Fruit fly (Drosophila melanogaster) ovary, adult (tissue): ENCODE measurements around the gene CG13457.

ENCODE experiments used
- CG17801 ChIP-seq: fragments of 200-800 bp; optimal IDR thresholded peaks from 2 replicates; lab custom pipeline; 2019; ENCODE audit warnings: missing biosample characterization, mild to moderate bottlenecking, missing genetic modification characterization, moderate library complexity; ENCODE audit not compliant: partially characterized antibody

The CG13457 gene

DNA sequence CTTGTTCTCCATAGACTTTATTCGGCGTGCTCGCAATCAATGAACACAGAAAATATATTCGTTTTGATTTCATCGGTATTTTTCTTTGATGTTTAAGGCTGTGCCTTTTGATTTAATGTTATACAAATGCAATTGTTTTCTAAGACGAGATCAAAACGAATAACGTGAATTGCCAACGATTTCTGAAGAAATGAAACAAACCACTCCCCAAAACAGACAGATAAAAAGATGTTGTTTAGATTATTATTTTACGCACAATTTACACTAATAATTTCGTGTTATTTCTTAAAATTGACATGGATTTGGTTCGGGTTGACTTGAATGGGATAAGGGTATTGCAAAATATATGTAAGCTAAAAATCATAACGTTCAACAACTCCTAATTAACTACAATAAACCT is at the start of gene CG13457:
CG13457 (minus strand) TSS at position 101 of the 400 bp plus-strand sequence.
- TF ChIP-seq CG17801 (GFP tag; lab: Kevin White, UChicago) = no peak

- TF ChIP-seq CG17801 (GFP tag; lab: Kevin White, UChicago) = no peak
Observed at dm6 chr3L:15180816-15181215, 49.6 kb upstream of the CG13457 start.

DNA sequence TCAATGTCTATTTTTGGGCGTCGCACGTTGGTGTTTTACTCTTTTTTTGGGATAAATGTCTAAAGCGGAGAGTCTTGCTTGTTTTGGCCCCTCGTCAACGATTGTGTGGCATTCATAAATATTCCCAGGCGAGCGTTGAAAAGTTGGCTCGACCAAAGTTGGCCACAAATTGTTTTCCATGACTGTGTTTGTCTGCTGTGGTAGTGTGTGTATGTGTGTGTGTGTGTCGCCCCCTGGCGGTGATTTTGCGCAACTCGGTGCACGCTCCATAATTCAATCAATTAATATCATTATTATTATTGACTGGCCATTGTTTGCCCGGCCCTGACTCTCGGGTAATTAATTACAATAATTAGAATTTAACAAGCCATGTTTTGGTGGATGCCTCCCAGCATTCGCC is 47.4 kb upstream of the CG13457 start:
- TF ChIP-seq CG17801 (GFP tag; lab: Kevin White, UChicago) = no peak

DNA sequence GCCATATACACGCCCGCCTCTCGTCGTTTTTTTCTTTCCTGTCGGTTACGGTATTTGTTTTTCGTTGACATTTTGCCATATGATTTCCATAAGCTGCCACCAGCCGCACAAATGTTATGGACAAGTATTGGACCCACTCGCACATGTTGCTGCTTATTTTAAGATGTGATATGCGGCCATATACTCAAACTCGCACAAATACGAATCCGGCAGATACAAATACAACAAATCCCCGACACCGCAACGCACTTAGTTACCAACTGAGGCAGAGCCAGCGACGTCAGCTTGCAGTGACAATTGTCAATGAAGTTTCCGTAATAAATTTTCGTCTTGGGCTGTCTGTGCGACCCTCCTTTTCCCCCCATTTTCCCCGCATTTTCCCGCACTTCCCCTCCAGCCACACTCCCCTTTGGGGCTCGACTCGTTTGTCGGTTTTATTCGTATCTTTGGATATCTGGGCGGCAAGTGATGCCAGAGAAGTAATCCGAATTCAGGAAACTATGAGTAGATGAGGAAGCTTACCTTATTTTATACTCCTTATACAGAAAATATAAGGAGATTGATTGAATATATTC is 45.5 kb upstream of the CG13457 start:
- no peak for TF ChIP-seq CG17801 (GFP tag; lab: Kevin White, UChicago)

DNA sequence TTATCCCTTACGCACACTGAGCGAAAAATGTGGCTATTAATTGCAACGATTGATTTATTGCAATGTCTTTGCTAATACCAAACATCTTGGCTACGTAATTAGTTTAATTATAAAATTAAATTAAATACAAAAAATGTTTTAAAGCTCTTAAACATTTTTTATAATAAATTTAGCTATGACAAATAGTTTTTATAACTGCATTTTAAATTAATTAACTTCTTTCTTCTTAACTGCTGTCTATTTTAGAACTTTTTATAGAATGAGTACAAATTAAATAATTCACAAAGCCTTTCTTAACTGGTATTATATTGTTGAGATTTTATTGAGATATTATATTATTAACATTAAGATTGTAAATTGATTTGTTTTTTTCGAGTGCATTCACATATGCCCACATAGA is 43.6 kb upstream of the CG13457 start:
- no peak for TF ChIP-seq CG17801 (GFP tag; lab: Kevin White, UChicago)

DNA sequence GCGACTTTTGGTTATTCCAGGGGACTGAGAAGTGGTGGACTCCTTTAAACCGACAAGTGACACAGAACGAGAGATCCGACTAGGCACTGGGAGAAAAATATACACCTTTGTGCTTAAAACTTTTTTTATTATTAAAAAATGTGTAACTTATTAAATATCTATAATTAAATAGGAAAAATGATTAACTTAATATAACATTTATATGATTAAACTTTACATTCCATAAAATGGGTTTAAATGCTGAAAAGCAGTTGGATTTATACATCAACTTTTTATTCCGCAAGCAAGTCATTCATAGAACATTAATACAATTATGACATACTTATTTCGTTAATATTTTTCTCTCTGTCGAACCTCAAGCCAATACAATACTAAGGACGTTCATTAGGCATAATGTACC is 42.9 kb upstream of the CG13457 start:
- TF ChIP-seq CG17801 (GFP tag; lab: Kevin White, UChicago) = no peak

- TF ChIP-seq CG17801 (GFP tag; lab: Kevin White, UChicago) = no peak
Observed at dm6 chr3L:15172404-15173055, 41.4 kb upstream of the CG13457 start.

DNA sequence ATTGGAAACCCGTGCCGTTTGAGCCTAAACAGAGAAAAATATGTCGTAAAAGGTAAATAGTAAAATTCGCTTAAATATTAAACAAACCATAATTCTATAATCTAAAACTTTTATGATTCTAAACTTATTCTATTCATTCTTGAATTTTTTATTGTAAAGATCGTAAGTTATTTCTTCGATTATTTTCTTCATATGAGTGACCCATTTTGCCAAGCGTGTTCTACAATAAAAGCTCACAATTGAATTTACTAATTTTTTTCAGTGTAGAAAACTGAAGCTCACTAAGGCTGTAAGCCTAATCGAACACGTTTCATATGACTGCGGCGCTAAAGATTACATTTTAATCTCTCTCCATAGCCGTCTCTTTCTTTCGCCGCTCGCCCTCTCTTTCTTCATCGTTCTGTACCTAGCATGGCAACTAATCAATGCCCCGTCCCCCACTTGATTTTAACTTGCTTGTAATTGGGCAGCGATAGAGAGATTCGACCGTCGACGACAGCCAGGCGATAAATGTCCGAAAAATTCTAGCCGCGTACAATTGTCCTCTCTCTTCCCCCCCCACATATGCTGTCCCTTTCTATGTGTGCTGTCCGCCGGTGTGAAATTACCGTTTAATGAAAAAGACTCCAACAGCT is 40.7 kb upstream of the CG13457 start:
- no peak for TF ChIP-seq CG17801 (GFP tag; lab: Kevin White, UChicago)

DNA sequence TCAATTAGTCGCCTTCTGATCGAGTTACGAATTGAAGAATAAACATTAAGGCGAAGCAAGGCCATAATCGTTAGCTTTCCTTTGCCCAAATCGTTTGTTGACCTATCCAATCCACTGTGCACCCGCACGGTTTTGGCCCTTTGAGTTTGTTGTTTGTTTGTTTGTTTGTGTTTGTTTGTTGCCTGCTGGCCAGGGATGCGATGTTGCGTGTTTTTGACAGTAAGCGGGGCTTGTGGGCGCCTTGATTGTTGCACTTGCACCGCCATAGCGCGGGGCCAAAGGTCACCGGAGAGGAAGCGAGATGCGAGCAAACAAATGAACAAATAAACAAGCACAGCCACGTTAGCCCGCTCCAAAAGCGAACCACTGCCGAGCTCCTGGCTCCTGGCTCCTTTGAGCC is 38.6 kb upstream of the CG13457 start:
- no peak for TF ChIP-seq CG17801 (GFP tag; lab: Kevin White, UChicago)

- TF ChIP-seq CG17801 (GFP tag; lab: Kevin White, UChicago) = no peak
Observed at dm6 chr3L:15169010-15169409, 37.8 kb upstream of the CG13457 start.

DNA sequence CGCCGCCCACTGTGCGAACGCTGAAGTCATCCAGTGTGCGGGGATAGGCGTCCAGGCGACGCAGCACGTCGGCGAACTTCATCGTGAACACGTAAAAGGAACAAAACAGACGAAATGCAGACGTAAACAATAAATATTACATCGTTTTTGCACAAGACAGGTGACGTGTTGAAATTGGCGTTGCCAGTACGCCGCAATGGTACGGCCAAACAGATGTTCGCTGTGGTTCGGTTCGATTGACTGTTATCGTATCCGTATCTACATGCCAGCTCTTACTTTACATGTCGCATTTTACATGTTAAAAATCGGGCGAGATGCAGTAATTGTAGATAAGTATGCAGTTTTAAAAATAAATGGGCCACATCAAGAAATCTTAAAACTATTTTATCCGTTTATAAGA is 32.2 kb upstream of the CG13457 start, which contains the start of gene CG7011:
CG7011 (minus strand) TSS at position 215 of the 400 bp plus-strand sequence.
- no peak for TF ChIP-seq CG17801 (GFP tag; lab: Kevin White, UChicago)

DNA sequence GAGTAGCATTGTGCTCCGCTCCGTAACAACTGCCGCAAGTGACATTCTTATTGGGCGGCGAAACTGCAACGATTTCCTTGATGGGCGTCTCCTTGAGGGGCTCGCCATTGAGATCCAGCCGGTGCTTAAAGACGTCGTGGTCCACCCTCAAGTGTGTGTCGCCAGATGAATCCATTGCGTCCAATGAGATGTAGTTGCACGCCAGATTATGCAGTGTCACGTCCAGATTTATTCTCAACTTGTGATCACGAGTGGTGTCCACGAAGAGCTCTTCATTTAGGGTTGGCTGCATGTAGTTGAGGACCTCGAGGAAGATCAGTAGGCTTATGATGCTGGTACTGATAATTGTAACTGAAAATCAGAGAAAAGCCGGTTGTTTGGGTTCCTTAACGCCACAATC is 31.8 kb upstream of the CG13457 start:
- no peak for TF ChIP-seq CG17801 (GFP tag; lab: Kevin White, UChicago)

DNA sequence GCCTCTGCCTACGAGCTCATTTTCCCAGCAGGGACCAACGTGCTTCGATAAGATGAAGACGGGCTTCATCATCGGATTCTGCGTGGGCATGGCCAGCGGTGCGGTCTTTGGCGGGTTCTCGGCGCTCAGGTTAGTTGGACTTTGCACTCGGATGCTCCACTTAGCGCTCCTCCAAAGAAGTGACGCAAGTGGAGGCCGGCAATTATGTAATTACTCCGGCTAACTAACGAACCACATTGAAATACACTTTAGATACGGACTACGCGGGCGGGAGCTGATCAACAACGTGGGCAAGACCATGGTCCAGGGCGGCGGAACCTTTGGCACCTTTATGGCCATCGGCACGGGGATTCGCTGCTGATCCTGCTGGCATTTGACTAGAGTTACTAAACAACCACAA is 30.8 kb upstream of the CG13457 start:
- TF ChIP-seq CG17801 (GFP tag; lab: Kevin White, UChicago) = no peak

dm6 chr3L:15161549-15161948 is 30.4 kb upstream of the CG13457 start, which contains the start of gene CG6878:
Gene CG6878 (plus strand): TSS chr3L:15161817.
- peak; percentile 19 for TF ChIP-seq CG17801 (GFP tag; lab: Kevin White, UChicago)

DNA sequence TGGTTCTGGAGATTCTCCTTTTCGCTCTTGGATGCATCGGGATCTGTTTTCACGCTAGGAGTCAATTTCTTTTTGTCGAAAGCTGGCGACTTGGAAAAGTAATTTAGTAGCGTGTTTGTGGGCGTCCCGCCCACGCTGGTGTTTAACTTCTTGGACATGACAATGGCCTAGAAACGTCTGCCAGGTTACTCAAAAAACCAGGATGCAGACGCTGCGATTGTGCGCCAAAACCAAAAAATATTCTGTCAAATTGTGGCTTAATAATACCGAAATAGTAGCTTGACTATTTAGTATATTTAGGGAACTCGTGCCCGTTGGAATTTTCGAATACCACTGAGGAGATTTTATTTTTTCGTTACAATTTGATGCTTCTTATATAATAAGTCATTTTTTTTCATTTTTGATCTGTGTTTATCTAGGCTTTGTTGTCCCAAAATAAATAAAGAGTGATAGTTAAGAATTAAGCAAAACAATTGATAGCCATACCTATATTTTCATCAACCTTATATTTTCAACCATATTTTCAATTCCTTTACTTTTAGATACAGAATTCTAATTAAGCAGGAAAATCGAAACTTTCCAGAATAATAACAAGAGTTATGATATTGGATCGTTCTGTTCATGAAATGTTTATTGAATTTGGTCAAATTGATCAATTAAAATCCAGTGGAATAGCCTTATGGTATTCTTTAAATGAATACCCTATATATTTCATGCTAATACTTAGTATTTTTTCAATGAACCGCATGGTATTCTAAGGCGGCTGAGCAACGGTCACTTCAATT is 27.3 kb upstream of the CG13457 start, which contains the start of the genes Msh6 and Prp31:
Msh6 (minus strand) TSS at position 233 of the 785 bp plus-strand sequence.
Prp31 (plus strand) TSS at position 771 of the 785 bp plus-strand sequence.
- TF ChIP-seq CG17801 (GFP tag; lab: Kevin White, UChicago) = peak; percentile 32
